Worm (Caenorhabditis elegans): ENCODE measurements around the gene mff-1.

- TF ChIP-seq pes-1 (GFP tag; IDR thresholded peaks at IDR 0.05) = no peak
- TF ChIP-seq tbx-11 (GFP tag; IDR thresholded peaks at IDR 0.05) = no peak
- no peak for TF ChIP-seq ama-1 (optimal IDR thresholded peaks at IDR 0.05)
- TF ChIP-seq tbx-37 (GFP tag; conservative IDR thresholded peaks at IDR 0.05) = no peak
- TF ChIP-seq hnd-1 (tag; optimal IDR thresholded peaks at IDR 0.05) = no peak
- no peak for TF ChIP-seq flt-1 (GFP tag; IDR thresholded peaks at IDR 0.05)
- no peak for TF ChIP-seq scrt-1 (GFP tag; IDR thresholded peaks at IDR 0.05)
- no peak for TF ChIP-seq hmbx-1 (tag; optimal IDR thresholded peaks at IDR 0.05)
- no peak for TF ChIP-seq aly-1 (tag; optimal IDR thresholded peaks at IDR 0.05)
Observed at ce11 chrX:13002322-13002721, 15.3 kb upstream of the mff-1 start.

All from whole organism, early embryonic.